Fruit fly (Drosophila melanogaster) whole organism, embryonic: ENCODE measurements around the gene CG14695.

ENCODE experiments used
- Abd-B ChIP-seq: fragments of 200-800 bp; sonication (Bioruptor generic); optimal IDR thresholded peaks from 2 replicates; lab custom pipeline; 2018; ENCODE audit warnings: missing biosample characterization, mild to moderate bottlenecking, missing genetic modification characterization, moderate library complexity
- Aef1 ChIP-seq: fragments of 200-800 bp; sonication (Bioruptor generic); IDR thresholded peaks from 3 replicates; pipeline ENCODE4 v1.3.6; 2022; ENCODE audit warnings: missing biosample characterization, missing genetic modification characterization
- BEAF-32 ChIP-seq: fragments of 200-800 bp; sonication (Bioruptor generic); optimal IDR thresholded peaks from 3 replicates; lab custom pipeline; 2017; ENCODE audit warnings: missing biosample characterization, missing genetic modification characterization, mild to moderate bottlenecking, moderate library complexity, missing genetic modification reagents
- Bdp1 ChIP-seq: fragments of 200-800 bp; sonication (Bioruptor generic); optimal IDR thresholded peaks from 3 replicates; lab custom pipeline; 2016; ENCODE audit warnings: missing biosample characterization, missing genetic modification characterization
- Bteb2 ChIP-seq: fragments of 200-800 bp; sonication (Bioruptor generic); optimal IDR thresholded peaks from 2 replicates; lab custom pipeline; 2016; ENCODE audit warnings: missing biosample characterization, missing genetic modification characterization
- C15 ChIP-seq: fragments of 200-800 bp; sonication (Bioruptor generic); IDR thresholded peaks from 3 replicates; pipeline ENCODE4 v1.3.6; 2022; ENCODE audit warnings: missing biosample characterization, missing genetic modification characterization
- CG10543 ChIP-seq: fragments of 200-800 bp; sonication (Bioruptor generic); optimal IDR thresholded peaks from 3 replicates; lab custom pipeline; 2017; ENCODE audit warnings: missing biosample characterization, mild to moderate bottlenecking, missing genetic modification characterization, moderate library complexity
- CG12071 ChIP-seq: fragments of 200-800 bp; sonication (Bioruptor generic); optimal IDR thresholded peaks from 3 replicates; lab custom pipeline; 2018; ENCODE audit warnings: missing biosample characterization, mild to moderate bottlenecking, missing genetic modification characterization
- CG13287 ChIP-seq: fragments of 200-800 bp; sonication (Bioruptor generic); IDR thresholded peaks from 2 replicates; pipeline ENCODE4 v1.3.6; 2022; ENCODE audit warnings: missing biosample characterization, missing genetic modification characterization; ENCODE audit not compliant: partially characterized antibody
- CG14667 ChIP-seq: fragments of 200-800 bp; sonication (Bioruptor generic); IDR thresholded peaks from 2 replicates; pipeline ENCODE4 v1.3.6; 2022; ENCODE audit warnings: missing biosample characterization, missing genetic modification characterization
- CG1647 ChIP-seq: fragments of 200-800 bp; sonication (Bioruptor generic); optimal IDR thresholded peaks from 3 replicates; lab custom pipeline; 2016; ENCODE audit warnings: missing biosample characterization, missing genetic modification characterization
- CG1792 ChIP-seq: fragments of 200-800 bp; sonication (Bioruptor generic); optimal IDR thresholded peaks from 2 replicates; lab custom pipeline; 2016; ENCODE audit warnings: missing biosample characterization, missing genetic modification characterization
- CG1832 ChIP-seq: fragments of 200-800 bp; sonication (Bioruptor generic); optimal IDR thresholded peaks from 2 replicates; lab custom pipeline; 2017; ENCODE audit warnings: missing biosample characterization, mild to moderate bottlenecking, missing genetic modification characterization, inconsistent platforms
- CG18599 ChIP-seq: fragments of 200-800 bp; sonication (Bioruptor generic); optimal IDR thresholded peaks from 3 replicates; lab custom pipeline; 2017; ENCODE audit warnings: missing biosample characterization, missing genetic modification characterization, mild to moderate bottlenecking, moderate library complexity, missing genetic modification reagents
- CG2202 ChIP-seq: fragments of 200-800 bp; sonication (Bioruptor generic); optimal IDR thresholded peaks from 2 replicates; lab custom pipeline; 2018; ENCODE audit warnings: missing biosample characterization, mild to moderate bottlenecking, missing genetic modification characterization
- CG3065 ChIP-seq: fragments of 200-800 bp; sonication (Bioruptor generic); optimal IDR thresholded peaks from 2 replicates; lab custom pipeline; 2016; ENCODE audit warnings: missing biosample characterization, missing genetic modification characterization
- CG31224 ChIP-seq: fragments of 200-800 bp; sonication (Bioruptor generic); IDR thresholded peaks from 2 replicates; pipeline ENCODE4 v1.3.6; 2022; ENCODE audit warnings: missing biosample characterization, missing genetic modification characterization
- CG31441 ChIP-seq: fragments of 200-800 bp; sonication (Bioruptor generic); IDR thresholded peaks from 2 replicates; pipeline ENCODE4 v1.3.6; 2022; ENCODE audit warnings: missing biosample characterization, missing genetic modification characterization
- CG32767 ChIP-seq: fragments of 200-800 bp; sonication (Bioruptor generic); IDR thresholded peaks from 2 replicates; pipeline ENCODE4 v1.3.6; 2022; ENCODE audit warnings: missing biosample characterization, missing genetic modification characterization
- CG3726 ChIP-seq: fragments of 200-800 bp; sonication (Bioruptor generic); IDR thresholded peaks from 3 replicates; pipeline ENCODE4, ENCODE4 v1.3.6; 2022; ENCODE audit warnings: missing biosample characterization, missing genetic modification characterization
- CG3847 ChIP-seq: fragments of 200-800 bp; sonication (Bioruptor generic); IDR thresholded peaks from 2 replicates; pipeline ENCODE4 v1.3.6; 2022; ENCODE audit warnings: missing biosample characterization, missing genetic modification characterization
- CG4854 ChIP-seq: fragments of 200-800 bp; sonication (Bioruptor generic); optimal IDR thresholded peaks from 2 replicates; lab custom pipeline; 2016; ENCODE audit warnings: missing biosample characterization, missing genetic modification characterization, inconsistent platforms
- CG7928 ChIP-seq: fragments of 200-800 bp; sonication (Bioruptor generic); optimal IDR thresholded peaks from 2 replicates; lab custom pipeline; 2017; ENCODE audit warnings: missing biosample characterization, mild to moderate bottlenecking, missing genetic modification characterization
- CG9932 ChIP-seq: fragments of 200-800 bp; sonication (Bioruptor generic); IDR thresholded peaks from 2 replicates; pipeline ENCODE4 v1.3.6; 2022; ENCODE audit warnings: missing biosample characterization, missing genetic modification characterization
- D ChIP-seq, 2 experiments: fragments of 200-800 bp in 1 of 2; fragments of >200 bp in 1 of 2; sonication (Bioruptor generic) in 1 of 2; optimal IDR thresholded peaks; 2 replicates in 1 of 2; 3 replicates in 1 of 2; lab custom pipeline; 2017; ENCODE audit warnings: mild to moderate bottlenecking in 1 of 2, missing biosample characterization in 1 of 2, missing genetic modification characterization in 1 of 2, missing genetic modification reagents in 1 of 2
- Dek ChIP-seq: fragments of 200-800 bp; sonication (Bioruptor generic); optimal IDR thresholded peaks from 3 replicates; lab custom pipeline; 2019; ENCODE audit warnings: missing biosample characterization, mild to moderate bottlenecking, missing genetic modification characterization, moderate library complexity
- Doc3 ChIP-seq: fragments of 200-800 bp; sonication (Bioruptor generic); IDR thresholded peaks from 3 replicates; pipeline ENCODE4 v1.3.6; 2022; ENCODE audit warnings: missing biosample characterization, missing genetic modification characterization; ENCODE audit not compliant: partially characterized antibody
- Drgx ChIP-seq: fragments of 200-800 bp; sonication (Bioruptor generic); IDR thresholded peaks from 2 replicates; pipeline ENCODE4 v1.3.6; 2022; ENCODE audit warnings: missing biosample characterization, missing genetic modification characterization
- E2f1 ChIP-seq: fragments of 200-800 bp; sonication (Bioruptor generic); IDR thresholded peaks from 2 replicates; pipeline ENCODE4 v1.3.6; 2022; ENCODE audit warnings: missing biosample characterization, missing genetic modification characterization
- Eip74EF ChIP-seq, 2 experiments: fragments of 200-800 bp in 1 of 2; fragments of >200 bp in 1 of 2; sonication (Bioruptor generic) in 1 of 2; optimal IDR thresholded peaks; 2 replicates each; lab custom pipeline; 2017 to 2019; ENCODE audit warnings: missing biosample characterization in 2 of 2, missing genetic modification characterization in 2 of 2, mild to moderate bottlenecking in 1 of 2, moderate library complexity in 1 of 2
- HLH54F ChIP-seq: fragments of 200-800 bp; sonication (Bioruptor generic); optimal IDR thresholded peaks from 3 replicates; lab custom pipeline; 2016; ENCODE audit warnings: missing biosample characterization, missing genetic modification characterization
- Hr39 ChIP-seq: fragments of >200 bp; optimal IDR thresholded peaks from 2 replicates; lab custom pipeline; 2017
- Mrtf ChIP-seq: fragments of 200-800 bp; sonication (Bioruptor generic); IDR thresholded peaks from 3 replicates; pipeline ENCODE4 v1.3.6; 2022; ENCODE audit warnings: missing biosample characterization, missing genetic modification characterization
- Sin3A ChIP-seq: fragments of >200 bp; optimal IDR thresholded peaks from 2 replicates; lab custom pipeline; 2018
- Tbp ChIP-seq: fragments of >200 bp; optimal IDR thresholded peaks from 2 replicates; lab custom pipeline; 2018; ENCODE audit warnings: missing biosample characterization, missing genetic modification characterization
- az2 ChIP-seq: fragments of 200-800 bp; sonication (Bioruptor generic); optimal IDR thresholded peaks from 3 replicates; lab custom pipeline; 2016; ENCODE audit warnings: missing biosample characterization, missing genetic modification characterization
- br ChIP-seq: fragments of >200 bp; optimal IDR thresholded peaks from 2 replicates; lab custom pipeline; 2017
- cad ChIP-seq: fragments of >200 bp; optimal IDR thresholded peaks from 2 replicates; lab custom pipeline; 2017; ENCODE audit warnings: missing biosample characterization, missing genetic modification characterization
- dm ChIP-seq: fragments of 200-800 bp; sonication (Bioruptor generic); optimal IDR thresholded peaks from 3 replicates; lab custom pipeline; 2016; ENCODE audit warnings: missing biosample characterization, missing genetic modification characterization
- dpn ChIP-seq, 2 experiments: fragments of 200-800 bp; sonication (Bioruptor generic); optimal IDR thresholded peaks; 3 replicates each; lab custom pipeline; 2016; ENCODE audit warnings: missing biosample characterization in 2 of 2, missing genetic modification characterization in 2 of 2
- fu2 ChIP-seq: fragments of 200-800 bp; sonication (Bioruptor generic); optimal IDR thresholded peaks from 2 replicates; lab custom pipeline; 2016; ENCODE audit warnings: missing biosample characterization, missing genetic modification characterization
- gcm2 ChIP-seq: fragments of 200-800 bp; sonication (Bioruptor generic); optimal IDR thresholded peaks from 2 replicates; lab custom pipeline; 2016; ENCODE audit warnings: missing biosample characterization, missing genetic modification characterization
- kni ChIP-seq: fragments of 200-800 bp; sonication (Bioruptor generic); optimal IDR thresholded peaks from 3 replicates; lab custom pipeline; 2017; ENCODE audit warnings: mild to moderate bottlenecking, missing biosample characterization, missing genetic modification reagents, missing genetic modification characterization
- lbe ChIP-seq: fragments of 200-800 bp; sonication (Bioruptor generic); optimal IDR thresholded peaks from 2 replicates; lab custom pipeline; 2016; ENCODE audit warnings: missing biosample characterization, mild to moderate bottlenecking, missing genetic modification characterization
- pho ChIP-seq: fragments of 200-800 bp; sonication (Bioruptor generic); optimal IDR thresholded peaks from 2 replicates; lab custom pipeline; 2016; ENCODE audit warnings: missing biosample characterization, missing genetic modification characterization
- so ChIP-seq: fragments of 200-800 bp; sonication (Bioruptor generic); IDR thresholded peaks from 3 replicates; pipeline ENCODE4 v1.3.6; 2022; ENCODE audit warnings: missing biosample characterization, missing genetic modification characterization
- tio ChIP-seq: fragments of 200-800 bp; sonication (Bioruptor generic); optimal IDR thresholded peaks from 2 replicates; lab custom pipeline; 2017; ENCODE audit warnings: missing biosample characterization, missing genetic modification characterization, inconsistent platforms
- tup ChIP-seq: fragments of 200-800 bp; sonication (Bioruptor generic); optimal IDR thresholded peaks from 2 replicates; lab custom pipeline; 2016; ENCODE audit warnings: missing biosample characterization, mild to moderate bottlenecking, missing genetic modification characterization, moderate library complexity
- vnd ChIP-seq: fragments of 200-800 bp; sonication (Bioruptor generic); IDR thresholded peaks from 3 replicates; pipeline ENCODE4 v1.3.6; 2022; ENCODE audit warnings: missing biosample characterization, missing genetic modification characterization; ENCODE audit not compliant: partially characterized antibody
- zf30C ChIP-seq: fragments of 200-800 bp; sonication (Bioruptor generic); optimal IDR thresholded peaks from 3 replicates; lab custom pipeline; 2018; ENCODE audit warnings: missing biosample characterization, mild to moderate bottlenecking, missing genetic modification characterization

The CG14695 gene

dm6 chr3R:10884031-10884677, 5.0 kb upstream of the CG14695 start (continued):
- TF ChIP-seq C15 (GFP tag; lab: Robert Waterston, UW): 0 out of 3 replicates have a peak, but pooled peaks have one; percentile 61
- no peak for TF ChIP-seq CG13287 (GFP tag; lab: Robert Waterston, UW)
- peak; percentile 6 to 34 for TF ChIP-seq dpn (GFP tag; optimal IDR thresholded peaks at IDR 0.05; lab: Kevin White, UChicago)
- TF ChIP-seq HLH54F (GFP tag; lab: Kevin White, UChicago): no peak
- TF ChIP-seq CG32767 (GFP tag; lab: Robert Waterston, UW): peak; percentile 74
- TF ChIP-seq Aef1: peak; percentile 80
- TF ChIP-seq CG1647 (GFP tag; lab: Kevin White, UChicago): peak; percentile 23
- TF ChIP-seq tup (GFP tag; lab: Kevin White, UChicago): peak; percentile 39
- TF ChIP-seq dm (GFP tag; lab: Kevin White, UChicago): no peak
- TF ChIP-seq CG7928 (GFP tag; lab: Kevin White, UChicago): peak; percentile 39
- peak; percentile 86 for TF ChIP-seq CG18599
- TF ChIP-seq CG12071 (GFP tag; lab: Kevin White, UChicago): peak; percentile 64
- TF ChIP-seq Abd-B (GFP tag; lab: Kevin White, UChicago): peak; percentile 79
- TF ChIP-seq so (GFP tag; lab: Robert Waterston, UW): peak; percentile 60; the same call in 1 of the 3 replicates
- no peak for TF ChIP-seq CG1792 (GFP tag; lab: Kevin White, UChicago)
- TF ChIP-seq Bdp1 (GFP tag; lab: Kevin White, UChicago): no peak
- TF ChIP-seq CG31224 (GFP tag; lab: Robert Waterston, UW): peak; percentile 75
- no peak for TF ChIP-seq CG1832 (GFP tag; lab: Kevin White, UChicago)
- no peak for TF ChIP-seq Sin3A (lab: Kevin White, UChicago)
- TF ChIP-seq Drgx: peak; percentile 78
- TF ChIP-seq pho (GFP tag; lab: Kevin White, UChicago): no peak
- TF ChIP-seq CG31441 (GFP tag; lab: Robert Waterston, UW): peak; percentile 78
- TF ChIP-seq Dek (tag; lab: Kevin White, UChicago): peak; percentile 84
- no peak for TF ChIP-seq Hr39 (lab: Kevin White, UChicago)
- no peak for TF ChIP-seq cad (GFP tag; lab: Kevin White, UChicago)
- TF ChIP-seq E2f1 (GFP tag; lab: Robert Waterston, UW): peak; percentile 79
- TF ChIP-seq CG4854 (GFP tag; lab: Kevin White, UChicago): peak; percentile 31
- TF ChIP-seq lbe (GFP tag; lab: Kevin White, UChicago): no peak
- TF ChIP-seq vnd (GFP tag; lab: Robert Waterston, UW): no peak
- no peak for TF ChIP-seq gcm2
- TF ChIP-seq CG10543 (GFP tag; lab: Kevin White, UChicago): peak; percentile 23
- TF ChIP-seq CG3726 (GFP tag; lab: Robert Waterston, UW): peak; percentile 63; the same call in 1 of the 3 replicates
- TF ChIP-seq CG14667 (GFP tag; lab: Robert Waterston, UW): peak; percentile 65
- peak; percentile 77; the same call in 2 of the 3 replicates for TF ChIP-seq Mrtf (GFP tag; lab: Robert Waterston, UW)
- peak in 1 of 2 experiments; percentile 49 for TF ChIP-seq Eip74EF (GFP tag; optimal IDR thresholded peaks at IDR 0.05; lab: Kevin White, UChicago)
- TF ChIP-seq Doc3 (GFP tag; lab: Robert Waterston, UW): no peak
- peak; percentile 83 for TF ChIP-seq CG9932 (GFP tag; lab: Robert Waterston, UW)
- TF ChIP-seq az2 (GFP tag; lab: Kevin White, UChicago): peak; percentile 42
- TF ChIP-seq CG3847 (GFP tag; lab: Robert Waterston, UW): peak; percentile 70
- no peak for TF ChIP-seq tio (GFP tag; lab: Kevin White, UChicago)
- TF ChIP-seq Bteb2 (GFP tag; lab: Kevin White, UChicago): no peak
- no peak for TF ChIP-seq fu2
- TF ChIP-seq D (optimal IDR thresholded peaks at IDR 0.05; lab: Kevin White, UChicago): no peak
- TF ChIP-seq D (GFP tag; optimal IDR thresholded peaks at IDR 0.05; lab: Kevin White, UChicago): peak; percentile 19
- TF ChIP-seq Tbp: no peak
- no peak for TF ChIP-seq CG2202 (tag; lab: Kevin White, UChicago)
- no peak for TF ChIP-seq BEAF-32 (GFP tag; lab: Kevin White, UChicago)
- TF ChIP-seq CG3065 (GFP tag; lab: Kevin White, UChicago): no peak
- TF ChIP-seq br (lab: Kevin White, UChicago): no peak
- peak; percentile 26 for TF ChIP-seq kni
- no peak for TF ChIP-seq zf30C (GFP tag; lab: Kevin White, UChicago)
